Fruit fly (Drosophila melanogaster) whole organism, prepupa: Measurements from ENCODE around the gene CG1999.

ENCODE experiments used
- Blimp-1 ChIP-seq: fragments of 200-800 bp; sonication (Bioruptor generic); optimal IDR thresholded peaks from 3 replicates; lab custom pipeline; 2017; ENCODE audit warnings: missing biosample characterization, missing genetic modification characterization, mild to moderate bottlenecking, moderate library complexity, missing genetic modification reagents
- CG4318 ChIP-seq: fragments of 200-800 bp; sonication (Bioruptor generic); optimal IDR thresholded peaks from 3 replicates; lab custom pipeline; 2017; ENCODE audit warnings: missing biosample characterization, mild to moderate bottlenecking, missing genetic modification characterization
- CG6163 ChIP-seq: fragments of 200-800 bp; sonication (Bioruptor generic); IDR thresholded peaks from 3 replicates; pipeline ENCODE4 v1.3.6; 2022; ENCODE audit warnings: missing biosample characterization, missing genetic modification characterization
- Ets21C ChIP-seq: fragments of 200-800 bp; sonication (Bioruptor generic); optimal IDR thresholded peaks from 3 replicates; lab custom pipeline; 2016; ENCODE audit warnings: missing biosample characterization, missing genetic modification characterization
- Ets96B ChIP-seq: fragments of 200-800 bp; optimal IDR thresholded peaks from 2 replicates; lab custom pipeline; 2019; ENCODE audit warnings: missing biosample characterization, mild to moderate bottlenecking, missing genetic modification characterization, moderate library complexity
- Sox14 ChIP-seq: fragments of 200-800 bp; sonication (Bioruptor generic); optimal IDR thresholded peaks from 3 replicates; lab custom pipeline; 2016; ENCODE audit warnings: missing biosample characterization, missing genetic modification characterization
- svp ChIP-seq: fragments of 200-800 bp; sonication (Bioruptor generic); peaks from one replicate; lab custom pipeline; 2016; ENCODE audit warnings: missing biosample characterization, missing genetic modification characterization

dm6 chrX:7347406-7347805 lies 11.2 kb upstream of the CG1999 start, which contains the start of gene CG15034:
- no peak for TF ChIP-seq Blimp-1 (GFP tag; lab: Kevin White, UChicago)
- no peak for TF ChIP-seq Sox14 (GFP tag; lab: Kevin White, UChicago)
- TF ChIP-seq CG6163 (GFP tag; lab: Robert Waterston, UW): no peak
- TF ChIP-seq Ets96B (tag; lab: Kevin White, UChicago): no peak
- no peak for TF ChIP-seq Ets21C (GFP tag; lab: Kevin White, UChicago)
- TF ChIP-seq CG4318 (GFP tag; lab: Kevin White, UChicago): no peak
- TF ChIP-seq svp (GFP tag; lab: Kevin White, UChicago): no peak
